1 fruit fly cellular context compared by ENCODE assay signal in genomic region chr2L:8211070-8211469, dm6.
TF ChIP-seq lines count a peak whose summit lies in the region.

Gene Ssb-c31a (plus strand): TSS chr2L:8211347.

TF ChIP-seq in whole organism, embryonic, 481 proteins besides CTCF, POLR2A, EP300 and RAD21 (continued from another document and continues in another):
- TF ChIP-seq CG13775 (GFP tag; optimal IDR thresholded peaks at IDR 0.05; lab: Kevin White, UChicago) (peak; percentile 53), unpg (GFP tag; optimal IDR thresholded peaks at IDR 0.05; lab: Kevin White, UChicago) (peak; percentile 38), CG3838 (GFP tag; optimal IDR thresholded peaks at IDR 0.05; lab: Kevin White, UChicago) (no peak), chif (GFP tag; optimal IDR thresholded peaks at IDR 0.05; lab: Kevin White, UChicago) (peak in 1 of 2 experiments; percentile 35), CG33557 (GFP tag; optimal IDR thresholded peaks at IDR 0.05; lab: Kevin White, UChicago) (peak; percentile 44), CG3847 (GFP tag; IDR thresholded peaks at IDR 0.05; lab: Robert Waterston, UW) (peak; percentile 81), dpn (GFP tag; optimal IDR thresholded peaks at IDR 0.05; lab: Kevin White, UChicago) (peak; percentile 48 to 57), otp (GFP tag; IDR thresholded peaks at IDR 0.05; lab: Robert Waterston, UW) (no peak), CG30403 (GFP tag; optimal IDR thresholded peaks at IDR 0.05; lab: Kevin White, UChicago) (peak; percentile 77), Mad (GFP tag; optimal IDR thresholded peaks at IDR 0.05; lab: Kevin White, UChicago) (peak; percentile 58), CG15514 (GFP tag; optimal IDR thresholded peaks at IDR 0.05; lab: Kevin White, UChicago) (peak; percentile 50), CG8924 (tag; optimal IDR thresholded peaks at IDR 0.05; lab: Kevin White, UChicago) (peak; percentile 23), HHEX (GFP tag; optimal IDR thresholded peaks at IDR 0.05; lab: Kevin White, UChicago) (peak; percentile 51), Dbx (GFP tag; IDR thresholded peaks at IDR 0.05; lab: Robert Waterston, UW) (peak; percentile 63), ATbp (GFP tag; optimal IDR thresholded peaks at IDR 0.05; lab: Kevin White, UChicago) (no peak), Sin3A (optimal IDR thresholded peaks at IDR 0.05; lab: Kevin White, UChicago) (peak; percentile 76), Nf-YA (GFP tag; IDR thresholded peaks at IDR 0.05; lab: Robert Waterston, UW) (no peak), tll (GFP tag; optimal IDR thresholded peaks at IDR 0.05; lab: Kevin White, UChicago) (peak in 1 of 2 experiments; percentile 21), ro (GFP tag; IDR thresholded peaks at IDR 0.05; lab: Robert Waterston, UW) (no peak), trh (GFP tag; optimal IDR thresholded peaks at IDR 0.05; lab: Kevin White, UChicago) (no peak), sr (GFP tag; IDR thresholded peaks at IDR 0.05; lab: Robert Waterston, UW) (no peak), eve (GFP tag; optimal IDR thresholded peaks at IDR 0.05; lab: Kevin White, UChicago) (no peak), sens-2 (GFP tag; IDR thresholded peaks at IDR 0.05; lab: Robert Waterston, UW) (no peak), mirr (GFP tag; optimal IDR thresholded peaks at IDR 0.05; lab: Kevin White, UChicago) (no peak), Fer1 (GFP tag; optimal IDR thresholded peaks at IDR 0.05; lab: Kevin White, UChicago) (peak; percentile 58), stwl (tag; optimal IDR thresholded peaks at IDR 0.05; lab: Kevin White, UChicago) (peak; percentile 82), D19B (GFP tag; optimal IDR thresholded peaks at IDR 0.05; lab: Kevin White, UChicago) (no peak), dmrt99B (tag; optimal IDR thresholded peaks at IDR 0.05; lab: Kevin White, UChicago) (peak; percentile 33), Lim3 (GFP tag; IDR thresholded peaks at IDR 0.05; lab: Robert Waterston, UW) (no peak), CG3995 (GFP tag; optimal IDR thresholded peaks at IDR 0.05; lab: Kevin White, UChicago) (peak; percentile 46), pan (optimal IDR thresholded peaks at IDR 0.05; lab: Kevin White, UChicago) (no peak), pan (GFP tag; optimal IDR thresholded peaks at IDR 0.05 in 1 of 2, IDR thresholded peaks at IDR 0.05 in 1 of 2) (no peak), CG4707 (GFP tag; optimal IDR thresholded peaks at IDR 0.05; lab: Kevin White, UChicago) (no peak), CG8281 (tag; optimal IDR thresholded peaks at IDR 0.05; lab: Kevin White, UChicago) (no peak), hbn (GFP tag; IDR thresholded peaks at IDR 0.05; lab: Robert Waterston, UW; ENCODE audit: partially characterized antibody) (peak; percentile 74), CG15269 (tag; optimal IDR thresholded peaks at IDR 0.05; lab: Kevin White, UChicago) (peak; percentile 44), al (GFP tag; IDR thresholded peaks at IDR 0.05; lab: Robert Waterston, UW) (peak; percentile 42; the same call in 1 of the 2 replicates), CG1529 (GFP tag; optimal IDR thresholded peaks at IDR 0.05; lab: Kevin White, UChicago) (peak; percentile 23), Bgb (GFP tag; IDR thresholded peaks at IDR 0.05; lab: Robert Waterston, UW; ENCODE audit: partially characterized antibody) (peak; percentile 66), Hr51 (GFP tag; optimal IDR thresholded peaks at IDR 0.05; lab: Kevin White, UChicago) (peak; percentile 31 to 48), az2 (GFP tag; optimal IDR thresholded peaks at IDR 0.05; lab: Kevin White, UChicago) (peak; percentile 46), CG7556 (GFP tag; optimal IDR thresholded peaks at IDR 0.05; lab: Kevin White, UChicago) (peak; percentile 55), CG2129 (GFP tag; IDR thresholded peaks at IDR 0.05; lab: Robert Waterston, UW; ENCODE audit: partially characterized antibody) (peak; percentile 76), CG16779 (GFP tag; IDR thresholded peaks at IDR 0.05; lab: Robert Waterston, UW) (no peak), B-H1 (GFP tag; IDR thresholded peaks at IDR 0.05; lab: Robert Waterston, UW) (no peak), CG10462 (GFP tag; optimal IDR thresholded peaks at IDR 0.05; lab: Kevin White, UChicago) (no peak), CG7839 (tag; optimal IDR thresholded peaks at IDR 0.05; lab: Kevin White, UChicago) (peak; percentile 49), Bdp1 (GFP tag; optimal IDR thresholded peaks at IDR 0.05; lab: Kevin White, UChicago) (no peak), CG17385 (GFP tag; optimal IDR thresholded peaks at IDR 0.05; lab: Kevin White, UChicago) (peak; percentile 66), Atf3 (GFP tag; optimal IDR thresholded peaks at IDR 0.05; lab: Kevin White, UChicago) (no peak), Stat92E (GFP tag; optimal IDR thresholded peaks at IDR 0.05; lab: Kevin White, UChicago) (no peak), CG6765 (GFP tag; optimal IDR thresholded peaks at IDR 0.05; lab: Kevin White, UChicago) (no peak), ac (GFP tag; optimal IDR thresholded peaks at IDR 0.05; lab: Kevin White, UChicago) (no peak), lilli (GFP tag; optimal IDR thresholded peaks at IDR 0.05; lab: Kevin White, UChicago) (peak; percentile 84), CG30431 (GFP tag; optimal IDR thresholded peaks at IDR 0.05; lab: Kevin White, UChicago) (no peak), bab2 (GFP tag; optimal IDR thresholded peaks at IDR 0.05; lab: Kevin White, UChicago) (peak; percentile 33), CG14667 (GFP tag; IDR thresholded peaks at IDR 0.05; lab: Robert Waterston, UW) (no peak), CG6683 (GFP tag; optimal IDR thresholded peaks at IDR 0.05; lab: Kevin White, UChicago) (no peak), CG8089 (GFP tag; optimal IDR thresholded peaks at IDR 0.05; lab: Kevin White, UChicago) (no peak), Med (GFP tag; lab: Kevin White, UChicago) (peak; percentile 89), so (GFP tag; IDR thresholded peaks at IDR 0.05; lab: Robert Waterston, UW) (0 out of 3 replicates have a peak, but pooled peaks have one; percentile 18), CG7271 (tag; optimal IDR thresholded peaks at IDR 0.05; lab: Kevin White, UChicago) (peak; percentile 11), hb (GFP tag; IDR thresholded peaks at IDR 0.05; lab: Robert Waterston, UW; ENCODE audit: partially characterized antibody) (peak; percentile 27; the same call in 1 of the 3 replicates), disco-r (GFP tag; optimal IDR thresholded peaks at IDR 0.05; lab: Kevin White, UChicago) (no peak), H2.0 (GFP tag; IDR thresholded peaks at IDR 0.05; lab: Robert Waterston, UW) (no peak), shn (GFP tag; optimal IDR thresholded peaks at IDR 0.05; lab: Kevin White, UChicago) (no peak), bowl (GFP tag; IDR thresholded peaks at IDR 0.05; lab: Robert Waterston, UW) (no peak), CG12744 (GFP tag; optimal IDR thresholded peaks at IDR 0.05; lab: Kevin White, UChicago) (peak; percentile 35), CG17802 (tag; optimal IDR thresholded peaks at IDR 0.05; lab: Kevin White, UChicago) (no peak), CG18599 (GFP tag; optimal IDR thresholded peaks at IDR 0.05; lab: Kevin White, UChicago) (peak; percentile 46), gt (GFP tag; IDR thresholded peaks at IDR 0.05; lab: Robert Waterston, UW) (no peak), klu (GFP tag; IDR thresholded peaks at IDR 0.05; lab: Robert Waterston, UW) (no peak; the same call in 1 of the 2 replicates), CG7372 (GFP tag; IDR thresholded peaks at IDR 0.05; lab: Robert Waterston, UW) (0 out of 2 replicates have a peak, but pooled peaks have one; percentile 9), CG2199 (GFP tag; IDR thresholded peaks at IDR 0.05; lab: Robert Waterston, UW) (no peak), knrl (GFP tag; IDR thresholded peaks at IDR 0.05; lab: Robert Waterston, UW; ENCODE audit: partially characterized antibody) (peak; percentile 82), CG32767 (GFP tag; IDR thresholded peaks at IDR 0.05; lab: Robert Waterston, UW) (no peak), dysf (GFP tag; IDR thresholded peaks at IDR 0.05; lab: Robert Waterston, UW) (peak; percentile 28; the same call in 1 of the 3 replicates), Ets65A (GFP tag; lab: Kevin White, UChicago) (no peak), CG10321 (GFP tag; IDR thresholded peaks at IDR 0.05; lab: Robert Waterston, UW) (no peak), cato (GFP tag; optimal IDR thresholded peaks at IDR 0.05; lab: Kevin White, UChicago; ENCODE audit: borderline replicate concordance) (peak; percentile 11), CG12942 (GFP tag; optimal IDR thresholded peaks at IDR 0.05; lab: Kevin White, UChicago) (peak; percentile 45), Ada2b (GFP tag; IDR thresholded peaks at IDR 0.05; lab: Robert Waterston, UW) (no peak), peb (GFP tag; IDR thresholded peaks at IDR 0.05; lab: Robert Waterston, UW) (no peak), CG9609 (GFP tag; optimal IDR thresholded peaks at IDR 0.05; lab: Kevin White, UChicago) (peak; percentile 4), pros (GFP tag; optimal IDR thresholded peaks at IDR 0.05; lab: Kevin White, UChicago) (no peak), zf30C (GFP tag; optimal IDR thresholded peaks at IDR 0.05; lab: Kevin White, UChicago) (no peak), CG31365 (tag; optimal IDR thresholded peaks at IDR 0.05; lab: Kevin White, UChicago) (no peak), CG4360 (GFP tag; IDR thresholded peaks at IDR 0.05; lab: Robert Waterston, UW) (no peak), Sox102F (GFP tag; optimal IDR thresholded peaks at IDR 0.05; lab: Kevin White, UChicago) (no peak), usp (GFP tag; optimal IDR thresholded peaks at IDR 0.05; lab: Kevin White, UChicago) (no peak), jumu (GFP tag; optimal IDR thresholded peaks at IDR 0.05; lab: Kevin White, UChicago) (peak; percentile 7), CG4404 (GFP tag; IDR thresholded peaks at IDR 0.05; lab: Robert Waterston, UW) (no peak), CG6689 (GFP tag; IDR thresholded peaks at IDR 0.05; lab: Robert Waterston, UW) (peak; percentile 45), Oli (tag; optimal IDR thresholded peaks at IDR 0.05; lab: Kevin White, UChicago) (peak; percentile 19), ewg (GFP tag; optimal IDR thresholded peaks at IDR 0.05; lab: Kevin White, UChicago) (peak; percentile 24), lmd (GFP tag; IDR thresholded peaks at IDR 0.05; lab: Robert Waterston, UW) (no peak), Tbp (GFP tag; optimal IDR thresholded peaks at IDR 0.05; lab: Kevin White, UChicago) (no peak), CkIIα-i1 (GFP tag; IDR thresholded peaks at IDR 0.05; lab: Robert Waterston, UW) (no peak), sd (tag; optimal IDR thresholded peaks at IDR 0.05; lab: Kevin White, UChicago) (peak; percentile 61), CG2116 (GFP tag; optimal IDR thresholded peaks at IDR 0.05; lab: Kevin White, UChicago) (peak; percentile 79), Lhr (GFP tag; optimal IDR thresholded peaks at IDR 0.05; lab: Kevin White, UChicago) (no peak), trem (tag; optimal IDR thresholded peaks at IDR 0.05; lab: Kevin White, UChicago) (peak; percentile 75), her (GFP tag; optimal IDR thresholded peaks at IDR 0.05; lab: Kevin White, UChicago) (peak; percentile 5), dmrt11E (tag; optimal IDR thresholded peaks at IDR 0.05; lab: Kevin White, UChicago) (peak; percentile 42), CG4854 (GFP tag; optimal IDR thresholded peaks at IDR 0.05; lab: Kevin White, UChicago) (peak; percentile 45), CG8944 (GFP tag; optimal IDR thresholded peaks at IDR 0.05; lab: Kevin White, UChicago) (no peak), bcd (GFP tag; optimal IDR thresholded peaks at IDR 0.05; lab: Kevin White, UChicago) (peak; percentile 55), Hr78 (GFP tag; optimal IDR thresholded peaks at IDR 0.05; lab: Kevin White, UChicago) (no peak), CG13123 (GFP tag; optimal IDR thresholded peaks at IDR 0.05; lab: Kevin White, UChicago) (peak; percentile 37), gsb-n (tag; optimal IDR thresholded peaks at IDR 0.05; lab: Kevin White, UChicago) (peak; percentile 23), Fer2 (tag; optimal IDR thresholded peaks at IDR 0.05; lab: Kevin White, UChicago) (peak; percentile 15), slou (GFP tag; optimal IDR thresholded peaks at IDR 0.05; lab: Kevin White, UChicago) (no peak), cwo (GFP tag; optimal IDR thresholded peaks at IDR 0.05; lab: Kevin White, UChicago) (peak; percentile 20), ems (GFP tag; optimal IDR thresholded peaks at IDR 0.05; lab: Kevin White, UChicago) (peak; percentile 42), exex (tag; optimal IDR thresholded peaks at IDR 0.05; lab: Kevin White, UChicago) (peak; percentile 35), zen (tag; optimal IDR thresholded peaks at IDR 0.05; lab: Kevin White, UChicago) (peak; percentile 44), YL-1 (GFP tag; optimal IDR thresholded peaks at IDR 0.05; lab: Kevin White, UChicago) (peak; percentile 52), Dref (GFP tag; IDR thresholded peaks at IDR 0.05; lab: Robert Waterston, UW) (peak; percentile 62), ham (GFP tag; IDR thresholded peaks at IDR 0.05; lab: Robert Waterston, UW) (no peak), Taf1 (GFP tag; IDR thresholded peaks at IDR 0.05; lab: Robert Waterston, UW) (no peak), Neu2 (GFP tag; optimal IDR thresholded peaks at IDR 0.05; lab: Kevin White, UChicago; ENCODE audit: borderline replicate concordance) (no peak), grau (tag; optimal IDR thresholded peaks at IDR 0.05; lab: Kevin White, UChicago) (peak; percentile 61), HLH3B (GFP tag; IDR thresholded peaks at IDR 0.05; lab: Robert Waterston, UW) (0 out of 2 replicates have a peak, but pooled peaks have one; percentile 16), CG10654 (GFP tag; optimal IDR thresholded peaks at IDR 0.05; lab: Kevin White, UChicago) (peak; percentile 6), CG3281 (GFP tag; optimal IDR thresholded peaks at IDR 0.05; lab: Kevin White, UChicago) (peak; percentile 48), lab (GFP tag; optimal IDR thresholded peaks at IDR 0.05; lab: Kevin White, UChicago) (peak; percentile 48), dati (GFP tag; IDR thresholded peaks at IDR 0.05; lab: Robert Waterston, UW) (no peak), CG2678 (tag; optimal IDR thresholded peaks at IDR 0.05; lab: Kevin White, UChicago) (peak; percentile 53), esg (GFP tag; conservative IDR thresholded peaks at IDR 0.05; lab: Robert Waterston, UW) (no peak), HLHmδ (GFP tag; optimal IDR thresholded peaks at IDR 0.05; lab: Kevin White, UChicago) (no peak), CG9932 (GFP tag; IDR thresholded peaks at IDR 0.05; lab: Robert Waterston, UW) (peak; percentile 81), CG6813 (GFP tag; optimal IDR thresholded peaks at IDR 0.05; lab: Kevin White, UChicago) (no peak), cg (GFP tag; optimal IDR thresholded peaks at IDR 0.05; lab: Kevin White, UChicago) (peak; percentile 9), tin (GFP tag; optimal IDR thresholded peaks at IDR 0.05; lab: Kevin White, UChicago) (peak; percentile 59), NC2β (GFP tag; optimal IDR thresholded peaks at IDR 0.05; lab: Kevin White, UChicago) (peak; percentile 27)
